Worm (Caenorhabditis elegans) whole organism, L4 larva: ENCODE results near the gene pqn-73.

Experiments
- F26F4.8 ChIP-seq: fragments of 200-800 bp; sonication (Bioruptor generic); conservative IDR thresholded peaks from 2 replicates; pipeline ENCODE4 v1.3.6; 2022; ENCODE audit warnings: missing genetic modification characterization, missing compliant biosample characterization
- F44E2.7 ChIP-seq: fragments of 200-800 bp; sonication (Bioruptor generic); IDR thresholded peaks from 2 replicates; pipeline ENCODE4 v2.1.2; 2022; ENCODE audit warnings: missing genetic modification characterization, missing compliant biosample characterization
- F49E8.2 ChIP-seq: sonication (generic microtip); optimal IDR thresholded peaks from 2 replicates; lab custom pipeline; 2016; ENCODE audit warnings: missing compliant biosample characterization, mild to moderate bottlenecking, missing genetic modification characterization, borderline replicate concordance
- R02D3.7 ChIP-seq: fragments of 150-350 bp; sonication (generic microtip); optimal IDR thresholded peaks from 3 replicates; lab custom pipeline; 2014; ENCODE audit warnings: missing biosample characterization, missing genetic modification characterization
- Y48G9A.11 ChIP-seq: fragments of 200-800 bp; sonication (Bioruptor generic); IDR thresholded peaks from 2 replicates; pipeline ENCODE4 v1.3.6; 2022; ENCODE audit warnings: missing genetic modification reagents, missing genetic modification characterization, missing compliant biosample characterization
- Y75B8A.6 ChIP-seq: fragments of 200-800 bp; sonication (Bioruptor generic); IDR thresholded peaks from 2 replicates; pipeline ENCODE4 v1.3.6; 2022; ENCODE audit warnings: missing genetic modification reagents, missing genetic modification characterization, missing compliant biosample characterization
- aha-1 ChIP-seq: fragments of 150-350 bp; peaks from one replicate; lab custom pipeline; 2014; ENCODE audit warnings: missing biosample characterization, missing genetic modification characterization
- attf-4 ChIP-seq: sonication (generic microtip); optimal IDR thresholded peaks from 3 replicates; lab custom pipeline; 2017; ENCODE audit warnings: missing biosample characterization, missing genetic modification characterization
- ceh-32 ChIP-seq: sonication (generic microtip); optimal IDR thresholded peaks from 2 replicates; lab custom pipeline; 2016; ENCODE audit warnings: mild to moderate bottlenecking, missing genetic modification characterization, missing compliant biosample characterization; ENCODE audit not compliant: poor library complexity
- ceh-82 ChIP-seq: sonication (generic microtip); optimal IDR thresholded peaks from 2 replicates; lab custom pipeline; 2017; ENCODE audit warnings: missing biosample characterization, missing genetic modification characterization
- daf-16 ChIP-seq, 3 experiments: sonication (generic microtip); optimal IDR thresholded peaks; 2 replicates each; lab custom pipeline; 2016 to 2017; ENCODE audit warnings: missing genetic modification characterization in 3 of 3, missing genetic modification reagents in 3 of 3, mild to moderate bottlenecking in 2 of 3, missing compliant biosample characterization in 2 of 3, missing biosample characterization in 1 of 3, moderate library complexity in 1 of 3
- dmd-9 ChIP-seq: fragments of 200-800 bp; sonication (Bioruptor generic); IDR thresholded peaks from 2 replicates; pipeline ENCODE4 v1.3.6; 2022; ENCODE audit warnings: missing genetic modification reagents, missing genetic modification characterization, missing compliant biosample characterization
- dpl-1 ChIP-seq: fragments of 150-350 bp; optimal IDR thresholded peaks from 2 replicates; lab custom pipeline; 2014; ENCODE audit warnings: missing biosample characterization, missing genetic modification reagents, missing genetic modification characterization
- duxl-1 ChIP-seq: sonication (generic microtip); optimal IDR thresholded peaks from 2 replicates; lab custom pipeline; 2016; ENCODE audit warnings: mild to moderate bottlenecking, missing genetic modification characterization, moderate library complexity, missing compliant biosample characterization; ENCODE audit not compliant: poor library complexity
- egl-43 ChIP-seq: fragments of 200-800 bp; sonication (Bioruptor generic); IDR thresholded peaks from 2 replicates; pipeline ENCODE4 v1.3.6; 2022; ENCODE audit warnings: missing genetic modification reagents, missing genetic modification characterization, missing compliant biosample characterization
- hlh-30 ChIP-seq: sonication (generic microtip); optimal IDR thresholded peaks from 2 replicates; lab custom pipeline; 2017; ENCODE audit warnings: antibody characterized with exemption, mild to moderate bottlenecking, missing genetic modification characterization, missing compliant biosample characterization; ENCODE audit not compliant: insufficient read depth
- hmg-1.1 ChIP-seq: fragments of 200-800 bp; sonication (Bioruptor generic); IDR thresholded peaks from 2 replicates; pipeline ENCODE4 v1.3.6; 2022; ENCODE audit warnings: missing genetic modification reagents, missing genetic modification characterization, missing compliant biosample characterization
- lin-1 ChIP-seq: fragments of 200-800 bp; sonication (Bioruptor generic); IDR thresholded peaks from 2 replicates; pipeline ENCODE4 v1.3.6; 2022; ENCODE audit warnings: missing genetic modification reagents, missing genetic modification characterization, missing compliant biosample characterization
- lin-13 ChIP-seq: fragments of 150-350 bp; optimal IDR thresholded peaks from 2 replicates; lab custom pipeline; 2014; ENCODE audit warnings: missing biosample characterization, missing genetic modification reagents, missing genetic modification characterization
- lin-29 ChIP-seq: fragments of 200-800 bp; sonication (Bioruptor generic); IDR thresholded peaks from 2 replicates; pipeline ENCODE4 v1.3.6; 2022; ENCODE audit warnings: missing genetic modification reagents, missing genetic modification characterization, missing compliant biosample characterization
- lir-3 ChIP-seq: sonication (generic microtip); optimal IDR thresholded peaks from 2 replicates; lab custom pipeline; 2016; ENCODE audit warnings: mild to moderate bottlenecking, missing genetic modification characterization, missing compliant biosample characterization
- mxl-2 ChIP-seq: fragments of 200-800 bp; sonication (Bioruptor generic); conservative IDR thresholded peaks from 2 replicates; pipeline ENCODE4 v1.3.6; 2022; ENCODE audit warnings: missing genetic modification reagents, missing genetic modification characterization, missing compliant biosample characterization
- nhr-111 ChIP-seq: fragments of 200-800 bp; sonication (Bioruptor generic); optimal IDR thresholded peaks from 2 replicates; lab custom pipeline; 2018; ENCODE audit warnings: mild to moderate bottlenecking, missing genetic modification characterization, missing compliant biosample characterization
- nhr-25 ChIP-seq: sonication (generic microtip); optimal IDR thresholded peaks from 2 replicates; lab custom pipeline; 2017; ENCODE audit warnings: missing genetic modification characterization, mild to moderate bottlenecking, missing compliant biosample characterization, antibody characterized with exemption, moderate library complexity, borderline replicate concordance; ENCODE audit not compliant: insufficient read depth
- nhr-41 ChIP-seq: fragments of 200-800 bp; sonication (Bioruptor generic); IDR thresholded peaks from 2 replicates; pipeline ENCODE4 v1.3.6; 2022; ENCODE audit warnings: missing genetic modification reagents, missing genetic modification characterization, missing compliant biosample characterization
- nhr-6 ChIP-seq: fragments of 150-350 bp; optimal IDR thresholded peaks from 2 replicates; lab custom pipeline; 2014; ENCODE audit warnings: missing biosample characterization, missing genetic modification characterization
- pqm-1 ChIP-seq: sonication (generic microtip); optimal IDR thresholded peaks from 2 replicates; lab custom pipeline; 2017; ENCODE audit warnings: missing biosample characterization, missing genetic modification characterization
- rbr-2 ChIP-seq: sonication (generic microtip); optimal IDR thresholded peaks from 2 replicates; lab custom pipeline; 2016; ENCODE audit warnings: missing genotype, missing genetic modification characterization, missing compliant biosample characterization
- spr-3 ChIP-seq: fragments of 200-800 bp; sonication (Bioruptor generic); optimal IDR thresholded peaks from 2 replicates; lab custom pipeline; 2018; ENCODE audit warnings: mild to moderate bottlenecking, missing genetic modification characterization, missing compliant biosample characterization
- tag-97 ChIP-seq: fragments of 200-800 bp; sonication (Bioruptor generic); IDR thresholded peaks from 2 replicates; pipeline ENCODE4 v1.3.6; 2022; ENCODE audit warnings: missing genetic modification characterization, missing compliant biosample characterization
- zip-2 ChIP-seq: fragments of 150-350 bp; optimal IDR thresholded peaks from 2 replicates; lab custom pipeline; 2014; ENCODE audit warnings: missing biosample characterization, missing genetic modification characterization
- ztf-11 ChIP-seq: fragments of 150-350 bp; optimal IDR thresholded peaks from 2 replicates; lab custom pipeline; 2014; ENCODE audit warnings: missing biosample characterization, missing genetic modification characterization
- ztf-7 ChIP-seq: fragments of 150-350 bp; optimal IDR thresholded peaks from 2 replicates; lab custom pipeline; 2014; ENCODE audit warnings: missing biosample characterization, missing genetic modification characterization

Gene pqn-73

DNA sequence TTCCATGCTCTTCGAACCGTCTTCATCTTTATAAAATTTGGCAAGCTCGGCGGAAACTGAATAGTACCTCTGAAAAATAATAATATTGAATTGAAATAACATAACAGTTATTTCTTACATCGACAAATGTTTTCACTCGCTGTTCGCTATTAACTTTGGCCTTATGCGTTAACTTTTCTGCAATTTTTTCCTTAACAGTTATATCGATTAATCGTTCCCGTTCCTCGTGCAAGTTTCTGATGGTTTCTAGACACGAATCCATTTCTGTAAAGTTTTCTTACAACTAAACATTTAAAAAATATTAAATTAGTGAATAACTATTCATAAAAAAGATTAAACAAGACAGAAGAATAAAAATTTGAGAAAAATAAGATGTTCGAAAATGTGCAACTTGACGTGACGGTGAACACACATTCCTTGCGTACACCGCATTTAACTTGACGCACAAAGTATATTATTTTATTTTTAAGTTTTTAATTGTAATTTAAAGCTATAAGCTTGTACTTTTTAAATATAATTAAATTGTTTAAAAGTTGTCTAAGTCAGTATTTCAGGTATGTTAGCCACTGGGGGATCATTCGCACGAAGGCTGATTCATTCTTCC lies 15.3 kb upstream of the pqn-73 start, which contains the start of the genes prp-9 and mrps-18B (continued):
- no peak for TF ChIP-seq lin-1 (GFP tag; lab: Robert Waterston, UW)
- TF ChIP-seq mxl-2 (GFP tag; lab: Robert Waterston, UW): no peak

- TF ChIP-seq aha-1 (tag; lab: Kevin White, UChicago) (peak; percentile 39), Y75B8A.6 (GFP tag; lab: Robert Waterston, UW) (no peak), nhr-6 (no peak), pqm-1 (tag; lab: Kevin White, UChicago) (no peak), attf-4 (tag; lab: Kevin White, UChicago) (no peak), hmg-1.1 (GFP tag; lab: Robert Waterston, UW) (0 out of 2 replicates have a peak, but pooled peaks have one; percentile 31), spr-3 (GFP tag; lab: Kevin White, UChicago) (no peak), nhr-111 (GFP tag; lab: Kevin White, UChicago) (no peak), ceh-32 (tag; lab: Kevin White, UChicago) (no peak), zip-2 (tag; lab: Kevin White, UChicago) (no peak), ztf-11 (tag; lab: Kevin White, UChicago) (no peak), R02D3.7 (tag; lab: Kevin White, UChicago) (no peak), dpl-1 (GFP tag; lab: Kevin White, UChicago) (no peak), duxl-1 (tag; lab: Kevin White, UChicago) (no peak), ceh-82 (tag; lab: Kevin White, UChicago) (no peak), lin-29 (GFP tag; lab: Robert Waterston, UW) (no peak), F26F4.8 (no peak)
Observed at ce11 chrII:8529176-8529698, 11.3 kb upstream of the pqn-73 start.

ce11 chrII:8531181-8531759 lies 9.2 kb upstream of the pqn-73 start, which contains the start of gene gldi-7:
Gene gldi-7, minus strand, starts transcription at chrII:8531222.
- peak; percentile 63 for TF ChIP-seq pqm-1 (tag; lab: Kevin White, UChicago)
- TF ChIP-seq aha-1 (tag; lab: Kevin White, UChicago): peak; percentile 64
- no peak for TF ChIP-seq hlh-30 (tag; lab: Kevin White, UChicago)
- no peak for TF ChIP-seq lir-3 (tag; lab: Kevin White, UChicago)

- TF ChIP-seq nhr-41 (GFP tag; lab: Robert Waterston, UW) (no peak), F49E8.2 (no peak), F44E2.7 (GFP tag; lab: Robert Waterston, UW) (no peak), aha-1 (tag; lab: Kevin White, UChicago) (no peak), daf-16 (GFP tag; optimal IDR thresholded peaks at IDR 0.05; lab: Kevin White, UChicago) (no peak), daf-16 (tag; optimal IDR thresholded peaks at IDR 0.05; lab: Kevin White, UChicago) (no peak), Y48G9A.11 (GFP tag; lab: Robert Waterston, UW) (no peak), rbr-2 (tag; lab: Kevin White, UChicago) (no peak), ztf-7 (tag; lab: Kevin White, UChicago) (no peak), nhr-25 (tag; lab: Kevin White, UChicago) (no peak), tag-97 (GFP tag; lab: Robert Waterston, UW) (no peak), dmd-9 (GFP tag; lab: Robert Waterston, UW) (no peak), lin-13 (GFP tag; lab: Kevin White, UChicago) (no peak), egl-43 (GFP tag; lab: Robert Waterston, UW) (no peak)
- TF ChIP-seq, all 104 proteins: peak for 0
Observed at ce11 chrII:8532015-8532414, 8.5 kb upstream of the pqn-73 start.
